Worm (Caenorhabditis elegans): ENCODE measurements around the gene ostf-4.

DNA sequence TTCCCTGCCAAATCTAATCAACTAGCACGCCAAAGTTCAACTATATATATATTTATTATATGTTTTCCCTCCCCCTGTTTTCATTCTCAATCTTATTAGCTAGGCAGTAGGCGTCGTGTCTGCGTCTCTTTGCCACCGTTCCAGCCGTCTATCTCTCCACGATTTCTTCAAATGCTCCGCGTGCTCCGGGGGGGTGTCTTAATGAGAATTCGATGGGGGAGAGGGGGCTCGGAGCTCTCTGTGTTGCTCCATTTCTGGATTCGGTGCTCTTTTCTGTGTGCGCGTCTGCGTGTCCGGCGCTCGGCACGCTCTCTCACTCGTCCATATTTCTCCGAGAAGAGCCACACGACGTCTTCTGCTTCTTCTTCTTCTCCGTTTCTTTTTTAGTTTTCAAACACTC is 34.1 kb downstream of the ostf-4 start:
- TF ChIP-seq mab-5 (tag; optimal IDR thresholded peaks at IDR 0.05) = no peak
- peak; percentile 45 for TF ChIP-seq sptf-1 (tag; optimal IDR thresholded peaks at IDR 0.05)
- no peak for TF ChIP-seq nhr-28 (tag; optimal IDR thresholded peaks at IDR 0.05)
- TF ChIP-seq unc-62 (GFP tag; optimal IDR thresholded peaks at IDR 0.05) = no peak
- TF ChIP-seq ztf-11 (tag; optimal IDR thresholded peaks at IDR 0.05) = no peak
- TF ChIP-seq lin-13 (tag; optimal IDR thresholded peaks at IDR 0.05) = no peak
- TF ChIP-seq elt-3 (tag; optimal IDR thresholded peaks at IDR 0.05) = no peak
- TF ChIP-seq pha-4 (tag; optimal IDR thresholded peaks at IDR 0.05) = no peak
- TF ChIP-seq nhr-76 (tag; optimal IDR thresholded peaks at IDR 0.05) = no peak
- peak; percentile 99 for TF ChIP-seq ces-1 (GFP tag; optimal IDR thresholded peaks at IDR 0.05)
- no peak for TF ChIP-seq elt-1 (tag; optimal IDR thresholded peaks at IDR 0.05; ENCODE audit: borderline replicate concordance, insufficient read depth)
- no peak for TF ChIP-seq snpc-4 (tag; optimal IDR thresholded peaks at IDR 0.05)

Measured in whole organism, mixed stage, embryonic.